Worm (Caenorhabditis elegans) whole organism, midembryonic: ENCODE results near the gene clc-11.

Experiments
- T22C8.4 ChIP-seq: fragments of 200-800 bp; sonication (Bioruptor generic); IDR thresholded peaks from 2 replicates; pipeline ENCODE4 v1.3.6; 2022; ENCODE audit warnings: missing genetic modification characterization, missing compliant biosample characterization
- cog-1 ChIP-seq: sonication (generic microtip); optimal IDR thresholded peaks from 2 replicates; lab custom pipeline; 2016; ENCODE audit warnings: missing genetic modification characterization, missing compliant biosample characterization
- flt-1 ChIP-seq: fragments of 200-800 bp; sonication (Bioruptor generic); IDR thresholded peaks from 2 replicates; pipeline ENCODE4 v1.3.6; 2022; ENCODE audit warnings: missing genetic modification characterization, missing compliant biosample characterization
- ztf-23 ChIP-seq: fragments of 200-800 bp; sonication (Bioruptor generic); IDR thresholded peaks from 2 replicates; pipeline ENCODE4 v1.3.6; 2022; ENCODE audit warnings: missing genetic modification reagents, missing genetic modification characterization, missing compliant biosample characterization

DNA sequence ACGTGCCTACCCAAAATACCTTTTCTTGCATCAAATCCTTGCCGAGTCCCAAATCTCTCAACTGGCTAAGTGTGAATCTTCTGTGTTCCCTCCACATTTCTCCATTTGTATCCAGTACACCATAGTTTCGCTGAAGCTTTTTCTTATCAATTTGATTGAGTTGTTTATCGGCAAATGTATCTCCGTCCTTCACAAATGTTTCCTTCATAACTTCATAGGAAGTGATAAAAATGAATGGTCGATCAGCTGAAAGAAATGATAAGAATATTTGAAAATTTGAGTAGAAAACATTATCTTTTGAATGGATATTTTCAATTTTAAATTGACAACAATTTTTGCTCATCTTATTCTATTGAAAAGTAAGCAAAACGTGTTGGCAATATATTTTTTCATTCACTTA, 35.8 kb upstream of the clc-11 start:
- no peak for TF ChIP-seq flt-1 (GFP tag; lab: Robert Waterston, UW)
- TF ChIP-seq cog-1 = no peak
- TF ChIP-seq ztf-23 (GFP tag; lab: Robert Waterston, UW) = no peak
- no peak for TF ChIP-seq T22C8.4
